Worm (Caenorhabditis elegans) whole organism, early embryonic: ENCODE data around the gene daf-42.

ENCODE experiments used
- B0310.2 ChIP-seq: sonication (generic microtip); optimal IDR thresholded peaks from 2 replicates; lab custom pipeline; 2016; ENCODE audit warnings: mild to moderate bottlenecking, missing genetic modification characterization, missing compliant biosample characterization
- F13C5.2 ChIP-seq: sonication (generic microtip); optimal IDR thresholded peaks from 2 replicates; lab custom pipeline; 2017; ENCODE audit warnings: mild to moderate bottlenecking, missing genetic modification characterization, inconsistent platforms, missing compliant biosample characterization
- aly-1 ChIP-seq: sonication (generic microtip); optimal IDR thresholded peaks from 2 replicates; lab custom pipeline; 2016; ENCODE audit warnings: missing genetic modification characterization, missing compliant biosample characterization
- ama-1 ChIP-seq: fragments of 150-350 bp; optimal IDR thresholded peaks from 2 replicates; lab custom pipeline; 2014
- ceh-36 ChIP-seq: sonication (generic microtip); optimal IDR thresholded peaks from 2 replicates; lab custom pipeline; 2016; ENCODE audit warnings: missing genetic modification characterization, inconsistent platforms, missing compliant biosample characterization
- ets-7 ChIP-seq: sonication (generic microtip); optimal IDR thresholded peaks from 2 replicates; lab custom pipeline; 2016; ENCODE audit warnings: missing genotype, missing genetic modification characterization, missing compliant biosample characterization
- flt-1 ChIP-seq: fragments of 200-800 bp; sonication (Bioruptor generic); IDR thresholded peaks from 2 replicates; pipeline ENCODE4 v1.3.6; 2022; ENCODE audit warnings: missing genetic modification characterization, missing compliant biosample characterization
- hmg-4 ChIP-seq: fragments of 200-800 bp; sonication (Bioruptor generic); optimal IDR thresholded peaks from 2 replicates; lab custom pipeline; 2018; ENCODE audit warnings: mild to moderate bottlenecking, missing genetic modification characterization, missing compliant biosample characterization
- hnd-1 ChIP-seq: sonication (generic microtip); optimal IDR thresholded peaks from 2 replicates; lab custom pipeline; 2016; ENCODE audit warnings: missing genetic modification characterization, missing compliant biosample characterization
- pes-1 ChIP-seq: fragments of 200-800 bp; sonication (Bioruptor generic); IDR thresholded peaks from 2 replicates; pipeline ENCODE4 v1.3.6; 2022; ENCODE audit warnings: missing genetic modification reagents, missing genetic modification characterization, missing compliant biosample characterization
- sea-1 ChIP-seq: fragments of 200-800 bp; sonication (Bioruptor generic); conservative IDR thresholded peaks from 2 replicates; pipeline ENCODE4 v1.3.6; 2022; ENCODE audit warnings: missing genetic modification characterization, missing compliant biosample characterization
- tra-4 ChIP-seq: sonication (generic microtip); optimal IDR thresholded peaks from 2 replicates; lab custom pipeline; 2017; ENCODE audit warnings: missing genetic modification characterization, missing compliant biosample characterization

DNA sequence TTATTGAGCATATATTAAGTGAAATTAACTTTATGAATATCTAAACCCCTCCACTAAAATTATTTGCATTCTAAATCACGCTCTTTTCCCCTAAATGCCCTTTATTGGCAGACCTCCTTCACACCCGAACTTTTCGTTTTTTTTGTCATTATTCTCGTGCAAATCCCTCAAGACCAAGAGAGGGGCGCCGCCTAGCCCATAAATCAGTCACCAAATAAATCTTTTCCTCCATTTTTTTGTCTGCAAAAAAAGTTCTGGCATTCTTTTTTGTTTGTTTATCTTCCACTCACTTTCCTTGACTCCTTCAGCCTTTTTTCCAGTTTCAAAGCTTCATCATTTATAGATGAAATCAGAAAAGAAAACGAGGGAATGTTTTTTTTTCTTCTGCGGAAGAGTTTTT lies 27.8 kb downstream of the daf-42 start:
- TF ChIP-seq ama-1 = no peak
- no peak for TF ChIP-seq tra-4
- no peak for TF ChIP-seq aly-1 (tag; lab: Kevin White, UChicago)
- no peak for TF ChIP-seq sea-1 (GFP tag; lab: Robert Waterston, UW)
- TF ChIP-seq hnd-1 = no peak
- no peak for TF ChIP-seq flt-1 (GFP tag; lab: Robert Waterston, UW)
- TF ChIP-seq hmg-4 (GFP tag; lab: Kevin White, UChicago) = no peak
- no peak for TF ChIP-seq pes-1
- no peak for TF ChIP-seq ets-7 (tag; lab: Kevin White, UChicago)
- TF ChIP-seq B0310.2 (tag; lab: Kevin White, UChicago) = no peak
- no peak for TF ChIP-seq ceh-36 (tag; lab: Kevin White, UChicago)
- TF ChIP-seq F13C5.2 (tag; lab: Kevin White, UChicago) = no peak
